Fruit fly (Drosophila melanogaster) whole organism, embryonic: Measurements from ENCODE around the gene CG31343.

Experiments
- ATbp ChIP-seq: fragments of 200-800 bp; sonication (Bioruptor generic); optimal IDR thresholded peaks from 2 replicates; lab custom pipeline; 2017; ENCODE audit warnings: missing biosample characterization, mild to moderate bottlenecking, missing genetic modification characterization, missing genetic modification reagents
- Antp ChIP-seq: fragments of 200-800 bp; sonication (Bioruptor generic); optimal IDR thresholded peaks from 3 replicates; lab custom pipeline; 2016; ENCODE audit warnings: missing biosample characterization, missing genetic modification characterization
- Atf6 ChIP-seq: fragments of 200-800 bp; sonication (Bioruptor generic); IDR thresholded peaks from 2 replicates; pipeline ENCODE4 v1.3.6; 2022; ENCODE audit warnings: missing biosample characterization, missing genetic modification characterization
- B-H1 ChIP-seq: fragments of 200-800 bp; sonication (Bioruptor generic); IDR thresholded peaks from 3 replicates; pipeline ENCODE4 v1.3.6; 2022; ENCODE audit warnings: missing biosample characterization, missing genetic modification characterization
- CG10979 ChIP-seq: fragments of 200-800 bp; sonication (Bioruptor generic); optimal IDR thresholded peaks from 2 replicates; lab custom pipeline; 2018; ENCODE audit warnings: missing biosample characterization, mild to moderate bottlenecking, missing genetic modification characterization, moderate library complexity
- CG11247 ChIP-seq: fragments of 200-800 bp; sonication (Bioruptor generic); IDR thresholded peaks from 2 replicates; pipeline ENCODE4 v1.3.6; 2022; ENCODE audit warnings: missing biosample characterization, missing genetic modification characterization
- CG11695 ChIP-seq: fragments of 200-800 bp; sonication (Bioruptor generic); IDR thresholded peaks from 3 replicates; pipeline ENCODE4 v1.3.6; 2022; ENCODE audit warnings: missing biosample characterization, missing genetic modification characterization
- CG1233 ChIP-seq: fragments of 200-800 bp; sonication (Bioruptor generic); optimal IDR thresholded peaks from 4 replicates; lab custom pipeline; 2018; ENCODE audit warnings: missing biosample characterization, mild to moderate bottlenecking, missing genetic modification characterization
- CG12659 ChIP-seq: fragments of 200-800 bp; sonication (Bioruptor generic); optimal IDR thresholded peaks from 3 replicates; lab custom pipeline; 2017; ENCODE audit warnings: mild to moderate bottlenecking, missing biosample characterization, missing genetic modification reagents, missing genetic modification characterization
- CG14014 ChIP-seq: fragments of 200-800 bp; sonication (Bioruptor generic); IDR thresholded peaks from 2 replicates; pipeline ENCODE4 v1.3.6; 2022; ENCODE audit warnings: missing biosample characterization, missing genetic modification characterization
- CG18619 ChIP-seq: fragments of 200-800 bp; sonication (Bioruptor generic); optimal IDR thresholded peaks from 3 replicates; lab custom pipeline; 2017; ENCODE audit warnings: missing biosample characterization, mild to moderate bottlenecking, missing genetic modification characterization
- CG30403 ChIP-seq: fragments of 200-800 bp; sonication (Bioruptor generic); optimal IDR thresholded peaks from 3 replicates; lab custom pipeline; 2016; ENCODE audit warnings: missing biosample characterization, missing genetic modification characterization
- CG31388 ChIP-seq: fragments of 200-800 bp; sonication (Bioruptor generic); optimal IDR thresholded peaks from 2 replicates; lab custom pipeline; 2016; ENCODE audit warnings: missing biosample characterization, missing genetic modification characterization
- CG33213 ChIP-seq: fragments of 200-800 bp; sonication (Bioruptor generic); optimal IDR thresholded peaks from 3 replicates; lab custom pipeline; 2016; ENCODE audit warnings: missing biosample characterization, missing genetic modification characterization
- CG4328 ChIP-seq: fragments of 200-800 bp; sonication (Bioruptor generic); optimal IDR thresholded peaks from 3 replicates; lab custom pipeline; 2017; ENCODE audit warnings: missing biosample characterization, missing genetic modification reagents, missing genetic modification characterization
- CG4707 ChIP-seq: fragments of 200-800 bp; sonication (Bioruptor generic); optimal IDR thresholded peaks from 2 replicates; lab custom pipeline; 2018; ENCODE audit warnings: missing biosample characterization, mild to moderate bottlenecking, missing genetic modification characterization, moderate library complexity
- CG4854 ChIP-seq: fragments of 200-800 bp; sonication (Bioruptor generic); optimal IDR thresholded peaks from 2 replicates; lab custom pipeline; 2016; ENCODE audit warnings: missing biosample characterization, missing genetic modification characterization, inconsistent platforms
- CG6813 ChIP-seq: fragments of 200-800 bp; sonication (Bioruptor generic); optimal IDR thresholded peaks from 2 replicates; lab custom pipeline; 2017; ENCODE audit warnings: missing biosample characterization, missing genetic modification characterization, mild to moderate bottlenecking, moderate library complexity, missing genetic modification reagents
- Deaf1 ChIP-seq: fragments of 200-800 bp; optimal IDR thresholded peaks from 3 replicates; lab custom pipeline; 2019; ENCODE audit warnings: missing biosample characterization, mild to moderate bottlenecking, missing genetic modification characterization, moderate library complexity
- Dek ChIP-seq: fragments of 200-800 bp; sonication (Bioruptor generic); optimal IDR thresholded peaks from 3 replicates; lab custom pipeline; 2019; ENCODE audit warnings: missing biosample characterization, mild to moderate bottlenecking, missing genetic modification characterization, moderate library complexity
- Ets97D ChIP-seq: fragments of 200-800 bp; sonication (Bioruptor generic); optimal IDR thresholded peaks from 3 replicates; lab custom pipeline; 2016; ENCODE audit warnings: missing biosample characterization, missing genetic modification characterization
- Fer1 ChIP-seq: fragments of 200-800 bp; sonication (Bioruptor generic); optimal IDR thresholded peaks from 2 replicates; lab custom pipeline; 2017; ENCODE audit warnings: missing biosample characterization, mild to moderate bottlenecking, missing genetic modification characterization
- Fer2 ChIP-seq: fragments of 200-800 bp; sonication (Bioruptor generic); optimal IDR thresholded peaks from 2 replicates; lab custom pipeline; 2018; ENCODE audit warnings: missing biosample characterization, mild to moderate bottlenecking, missing genetic modification characterization, moderate library complexity
- Fer3 ChIP-seq: fragments of 200-800 bp; sonication (Bioruptor generic); optimal IDR thresholded peaks from 2 replicates; lab custom pipeline; 2018; ENCODE audit warnings: missing biosample characterization, mild to moderate bottlenecking, missing genetic modification characterization, moderate library complexity
- Gug ChIP-seq: fragments of 200-800 bp; sonication (Bioruptor generic); IDR thresholded peaks from 4 replicates; pipeline ENCODE4 v1.3.6; 2022; ENCODE audit warnings: missing biosample characterization, missing genetic modification characterization
- Hmr ChIP-seq: fragments of 200-800 bp; sonication (Bioruptor generic); optimal IDR thresholded peaks from 3 replicates; lab custom pipeline; 2017; ENCODE audit warnings: mild to moderate bottlenecking, missing biosample characterization, missing genetic modification reagents, missing genetic modification characterization
- Hsf ChIP-seq: fragments of 200-800 bp; sonication (Bioruptor generic); optimal IDR thresholded peaks from 3 replicates; lab custom pipeline; 2016; ENCODE audit warnings: missing biosample characterization, missing genetic modification characterization
- Mad ChIP-seq: fragments of 200-800 bp; sonication (Bioruptor generic); optimal IDR thresholded peaks from 2 replicates; lab custom pipeline; 2016; ENCODE audit warnings: missing biosample characterization, missing genetic modification characterization
- Mrtf ChIP-seq: fragments of 200-800 bp; sonication (Bioruptor generic); IDR thresholded peaks from 3 replicates; pipeline ENCODE4 v1.3.6; 2022; ENCODE audit warnings: missing biosample characterization, missing genetic modification characterization
- Oli ChIP-seq: fragments of 200-800 bp; sonication (Bioruptor generic); optimal IDR thresholded peaks from 2 replicates; lab custom pipeline; 2018; ENCODE audit warnings: missing biosample characterization, mild to moderate bottlenecking, missing genetic modification characterization, moderate library complexity
- Ravus ChIP-seq: fragments of 200-800 bp; sonication (Bioruptor generic); IDR thresholded peaks from 2 replicates; pipeline ENCODE4 v1.3.6; 2022; ENCODE audit warnings: missing biosample characterization, missing genetic modification characterization
- TFAM ChIP-seq: fragments of 200-800 bp; sonication (Bioruptor generic); optimal IDR thresholded peaks from 2 replicates; lab custom pipeline; 2017; ENCODE audit warnings: missing biosample characterization, missing genetic modification characterization, inconsistent platforms
- Trl ChIP-seq, 3 experiments: fragments of >200 bp in 2 of 3; fragments of 200-800 bp in 1 of 3; sonication (Bioruptor generic) in 1 of 3; optimal IDR thresholded peaks; 2 replicates in 1 of 3; 3 replicates in 2 of 3; lab custom pipeline; 2016 to 2017; ENCODE audit warnings: missing biosample characterization in 1 of 3, missing genetic modification characterization in 1 of 3
- btn ChIP-seq: fragments of 200-800 bp; sonication (Bioruptor generic); optimal IDR thresholded peaks from 2 replicates; lab custom pipeline; 2016; ENCODE audit warnings: missing biosample characterization, missing genetic modification characterization
- cato ChIP-seq: fragments of 200-800 bp; sonication (Bioruptor generic); optimal IDR thresholded peaks from 2 replicates; lab custom pipeline; 2016; ENCODE audit warnings: missing biosample characterization, missing genetic modification characterization, borderline replicate concordance
- cg ChIP-seq: fragments of 200-800 bp; sonication (Bioruptor generic); optimal IDR thresholded peaks from 3 replicates; lab custom pipeline; 2019; ENCODE audit warnings: missing biosample characterization, mild to moderate bottlenecking, missing genetic modification characterization, moderate library complexity
- emc ChIP-seq: fragments of 200-800 bp; sonication (Bioruptor generic); optimal IDR thresholded peaks from 2 replicates; lab custom pipeline; 2016; ENCODE audit warnings: missing biosample characterization, missing genetic modification characterization
- eyg ChIP-seq: fragments of 200-800 bp; sonication (Bioruptor generic); optimal IDR thresholded peaks from 3 replicates; lab custom pipeline; 2016; ENCODE audit warnings: missing biosample characterization, missing genetic modification characterization
- fd3F ChIP-seq: fragments of 200-800 bp; sonication (Bioruptor generic); optimal IDR thresholded peaks from 2 replicates; lab custom pipeline; 2018; ENCODE audit warnings: missing biosample characterization, mild to moderate bottlenecking, missing genetic modification characterization, moderate library complexity
- fd96Cb ChIP-seq: fragments of 200-800 bp; sonication (Bioruptor generic); optimal IDR thresholded peaks from 2 replicates; lab custom pipeline; 2018; ENCODE audit warnings: missing biosample characterization, mild to moderate bottlenecking, missing genetic modification characterization, moderate library complexity
- gce ChIP-seq: fragments of 200-800 bp; sonication (Bioruptor generic); IDR thresholded peaks from 3 replicates; pipeline ENCODE4 v1.3.6; 2022; ENCODE audit warnings: missing biosample characterization, missing genetic modification characterization
- gcm ChIP-seq: fragments of 200-800 bp; sonication (Bioruptor generic); optimal IDR thresholded peaks from 2 replicates; lab custom pipeline; 2019; ENCODE audit warnings: missing biosample characterization, mild to moderate bottlenecking, missing genetic modification characterization, moderate library complexity
- gfzf ChIP-seq: fragments of 200-800 bp; sonication (Bioruptor generic); optimal IDR thresholded peaks from 2 replicates; lab custom pipeline; 2016; ENCODE audit warnings: missing biosample characterization, mild to moderate bottlenecking, missing genetic modification characterization, moderate library complexity
- gro ChIP-seq: fragments of 200-800 bp; sonication (Bioruptor generic); optimal IDR thresholded peaks from 2 replicates; lab custom pipeline; 2016; ENCODE audit warnings: missing biosample characterization, missing genetic modification characterization
- mirr ChIP-seq: fragments of 200-800 bp; sonication (Bioruptor generic); optimal IDR thresholded peaks from 3 replicates; lab custom pipeline; 2018; ENCODE audit warnings: missing biosample characterization, mild to moderate bottlenecking, missing genetic modification characterization
- p53 ChIP-seq: fragments of 200-800 bp; sonication (Bioruptor generic); optimal IDR thresholded peaks from 2 replicates; lab custom pipeline; 2016; ENCODE audit warnings: missing biosample characterization, missing genetic modification characterization
- pho ChIP-seq: fragments of 200-800 bp; sonication (Bioruptor generic); optimal IDR thresholded peaks from 2 replicates; lab custom pipeline; 2016; ENCODE audit warnings: missing biosample characterization, missing genetic modification characterization
- row ChIP-seq: fragments of 200-800 bp; sonication (Bioruptor generic); IDR thresholded peaks from 3 replicates; pipeline ENCODE4 v1.3.6; 2022; ENCODE audit warnings: missing biosample characterization, missing genetic modification characterization
- slou ChIP-seq: fragments of 200-800 bp; sonication (Bioruptor generic); optimal IDR thresholded peaks from 3 replicates; lab custom pipeline; 2016; ENCODE audit warnings: missing biosample characterization, missing genetic modification characterization
- so ChIP-seq: fragments of 200-800 bp; sonication (Bioruptor generic); IDR thresholded peaks from 3 replicates; pipeline ENCODE4 v1.3.6; 2022; ENCODE audit warnings: missing biosample characterization, missing genetic modification characterization
- zf30C ChIP-seq: fragments of 200-800 bp; sonication (Bioruptor generic); optimal IDR thresholded peaks from 3 replicates; lab custom pipeline; 2018; ENCODE audit warnings: missing biosample characterization, mild to moderate bottlenecking, missing genetic modification characterization

CG31343 gene

dm6 chr3R:21781448-21781847 is 36.4 kb downstream of the CG31343 start (continued):
- TF ChIP-seq Fer2 (tag; lab: Kevin White, UChicago), result peak; percentile 18
- TF ChIP-seq Dek (tag; lab: Kevin White, UChicago), result peak; percentile 13
- TF ChIP-seq Atf6 (GFP tag; lab: Robert Waterston, UW), result peak; percentile 82
- TF ChIP-seq CG4328 (GFP tag; lab: Kevin White, UChicago), result peak; percentile 10
- peak; percentile 10 for TF ChIP-seq CG4854 (GFP tag; lab: Kevin White, UChicago)
- TF ChIP-seq CG14014 (GFP tag; lab: Robert Waterston, UW), result peak; percentile 79
- TF ChIP-seq cg, result no peak
- TF ChIP-seq Fer1 (GFP tag; lab: Kevin White, UChicago), result peak; percentile 73
- peak; percentile 78 for TF ChIP-seq Oli (tag; lab: Kevin White, UChicago)
- peak; percentile 82 for TF ChIP-seq CG11695 (GFP tag; lab: Robert Waterston, UW)
- no peak for TF ChIP-seq gce (GFP tag; lab: Robert Waterston, UW)
- peak; percentile 41 for TF ChIP-seq CG6813 (GFP tag; lab: Kevin White, UChicago)
- peak; percentile 62 for TF ChIP-seq fd3F
- peak; percentile 51 for TF ChIP-seq Hmr (GFP tag; lab: Kevin White, UChicago)
- TF ChIP-seq Deaf1 (tag; lab: Kevin White, UChicago), result peak; percentile 45
- TF ChIP-seq pho (GFP tag; lab: Kevin White, UChicago), result peak; percentile 51
- peak; percentile 59 for TF ChIP-seq fd96Cb (tag; lab: Kevin White, UChicago)
- TF ChIP-seq cato (GFP tag; lab: Kevin White, UChicago), result no peak
- peak; percentile 33; the same call in 1 of the 2 replicates for TF ChIP-seq CG11247 (GFP tag; lab: Robert Waterston, UW)
- no peak for TF ChIP-seq btn (GFP tag; lab: Kevin White, UChicago)
- TF ChIP-seq Antp, result peak; percentile 54
- TF ChIP-seq CG18619 (GFP tag; lab: Kevin White, UChicago), result peak; percentile 48
- TF ChIP-seq so (GFP tag; lab: Robert Waterston, UW), result peak; percentile 75; the same call in 2 of the 3 replicates
- TF ChIP-seq gfzf (GFP tag; lab: Kevin White, UChicago), result no peak
- TF ChIP-seq eyg, result no peak
- peak; percentile 14 for TF ChIP-seq Ets97D (GFP tag; lab: Kevin White, UChicago)
- TF ChIP-seq gro (GFP tag; lab: Kevin White, UChicago), result peak; percentile 41
- peak; percentile 16 for TF ChIP-seq slou (GFP tag; lab: Kevin White, UChicago)
- TF ChIP-seq CG12659, result peak; percentile 56
- peak; percentile 51 for TF ChIP-seq Mad (GFP tag; lab: Kevin White, UChicago)
- TF ChIP-seq emc (GFP tag; lab: Kevin White, UChicago), result peak; percentile 3
- no peak for TF ChIP-seq p53 (GFP tag; lab: Kevin White, UChicago)
- peak; percentile 83 for TF ChIP-seq row (GFP tag; lab: Robert Waterston, UW)
- TF ChIP-seq zf30C (GFP tag; lab: Kevin White, UChicago), result peak; percentile 49
- peak; percentile 36 for TF ChIP-seq ATbp (GFP tag; lab: Kevin White, UChicago)
- peak; percentile 64 for TF ChIP-seq Gug (GFP tag; lab: Robert Waterston, UW)
- TF ChIP-seq Trl (optimal IDR thresholded peaks at IDR 0.05; lab: Kevin White, UChicago), result no peak
- TF ChIP-seq Trl (GFP tag; optimal IDR thresholded peaks at IDR 0.05; lab: Kevin White, UChicago), result peak; percentile 68
- no peak for TF ChIP-seq mirr (GFP tag; lab: Kevin White, UChicago)
- TF ChIP-seq CG30403 (GFP tag; lab: Kevin White, UChicago), result peak; percentile 76
- TF ChIP-seq Mrtf, result peak; percentile 63; the same call in 1 of the 3 replicates
- TF ChIP-seq CG4707 (GFP tag; lab: Kevin White, UChicago), result no peak
- TF ChIP-seq Hsf (GFP tag; lab: Kevin White, UChicago), result peak; percentile 72
- TF ChIP-seq gcm (GFP tag; lab: Kevin White, UChicago), result peak; percentile 33
- peak; percentile 51 for TF ChIP-seq Fer3 (tag; lab: Kevin White, UChicago)
- no peak for TF ChIP-seq TFAM (GFP tag; lab: Kevin White, UChicago)
- peak; percentile 12 for TF ChIP-seq CG33213
- TF ChIP-seq CG1233 (GFP tag; lab: Kevin White, UChicago), result peak; percentile 35
- TF ChIP-seq B-H1 (GFP tag; lab: Robert Waterston, UW), result peak; percentile 71
- no peak for TF ChIP-seq CG31388
- TF ChIP-seq Ravus, result peak; percentile 31
- TF ChIP-seq CG10979 (tag; lab: Kevin White, UChicago), result peak; percentile 73
